Worm (Caenorhabditis elegans): ENCODE measurements around the gene taf-11.1.

The taf-11.1 gene

DNA sequence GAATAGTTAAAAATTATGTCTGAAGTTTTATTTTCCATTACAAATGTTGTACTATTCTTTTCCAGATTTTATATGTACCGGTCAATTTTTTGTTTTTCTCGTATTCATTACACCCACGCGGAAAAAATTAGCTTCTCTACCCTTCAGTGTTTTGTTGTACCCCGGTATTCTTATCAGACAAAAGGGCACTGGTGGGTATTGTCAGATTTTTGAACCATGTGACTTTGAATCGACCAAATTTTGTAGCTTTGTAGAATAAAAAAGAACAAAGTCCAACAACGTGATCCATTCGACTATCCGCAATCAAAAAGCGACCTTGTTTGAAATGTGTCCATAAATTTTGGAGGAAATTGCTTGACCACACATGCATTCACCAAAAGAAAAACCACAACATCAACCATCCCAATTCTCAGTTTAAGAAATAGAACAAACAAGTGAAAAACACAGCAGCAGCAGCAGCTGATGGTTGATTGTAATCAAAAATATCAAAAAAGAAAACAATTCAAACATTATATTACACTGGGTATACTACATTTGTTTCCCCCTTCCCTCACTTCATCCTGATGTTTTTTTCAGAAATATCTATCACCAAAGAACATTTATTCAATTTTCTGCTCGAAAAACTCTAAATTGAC, 10.4 kb upstream of the taf-11.1 start (continued):
- no peak for TF ChIP-seq zip-4 (GFP tag; optimal IDR thresholded peaks at IDR 0.05)

DNA sequence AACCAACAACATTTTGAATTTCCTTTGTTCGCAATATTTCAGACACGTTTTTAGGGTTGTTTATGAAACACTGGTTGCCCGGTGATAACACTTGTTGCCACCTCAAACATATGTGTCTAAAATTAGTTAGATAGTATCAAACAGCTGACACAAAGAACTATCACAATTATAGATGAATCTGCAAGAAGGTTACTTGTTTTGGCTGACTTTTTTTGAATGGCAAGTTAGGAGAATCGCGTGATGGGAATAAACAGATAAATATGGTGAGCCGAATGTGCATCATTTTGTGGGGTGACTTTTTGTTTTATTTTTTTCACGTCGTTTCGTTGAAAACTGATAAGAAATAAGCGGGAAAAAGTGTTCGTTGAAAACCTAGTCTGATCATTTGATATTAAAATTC, 9.8 kb upstream of the taf-11.1 start:
- no peak for TF ChIP-seq sox-4 (tag; optimal IDR thresholded peaks at IDR 0.05)
- TF ChIP-seq ceh-82 (tag; optimal IDR thresholded peaks at IDR 0.05), result no peak
- TF ChIP-seq nhr-19 (GFP tag; conservative IDR thresholded peaks at IDR 0.05), result peak; percentile 49
- TF ChIP-seq efl-1 (optimal IDR thresholded peaks at IDR 0.05), result no peak
- TF ChIP-seq efl-1 (GFP tag; optimal IDR thresholded peaks at IDR 0.05 in 1 of 2), result peak in 1 of 2 experiments; percentile 78
- no peak for TF ChIP-seq nhr-71 (tag; optimal IDR thresholded peaks at IDR 0.05)
- TF ChIP-seq snu-23 (GFP tag; optimal IDR thresholded peaks at IDR 0.05), result no peak
- TF ChIP-seq elt-2 (tag; optimal IDR thresholded peaks at IDR 0.05), result peak; percentile 74
- no peak for TF ChIP-seq blmp-1 (tag; optimal IDR thresholded peaks at IDR 0.05)
- peak; percentile 1 for TF ChIP-seq nhr-20 (tag; optimal IDR thresholded peaks at IDR 0.05)
- peak in 1 of 2 experiments; percentile 55 for TF ChIP-seq lin-35 (GFP tag; optimal IDR thresholded peaks at IDR 0.05)
- TF ChIP-seq mdl-1 (tag; optimal IDR thresholded peaks at IDR 0.05), result no peak
- TF ChIP-seq nhr-76 (tag; optimal IDR thresholded peaks at IDR 0.05), result no peak
- TF ChIP-seq nhr-90 (tag; optimal IDR thresholded peaks at IDR 0.05; ENCODE audit: poor library complexity), result no peak
- no peak for TF ChIP-seq sptf-1 (tag; optimal IDR thresholded peaks at IDR 0.05)
- no peak for TF ChIP-seq fkh-10 (GFP tag; optimal IDR thresholded peaks at IDR 0.05)
- no peak for TF ChIP-seq vab-15 (tag; optimal IDR thresholded peaks at IDR 0.05)
- no peak for TF ChIP-seq pax-3 (tag; optimal IDR thresholded peaks at IDR 0.05)
- no peak for TF ChIP-seq F16B12.6 (tag; optimal IDR thresholded peaks at IDR 0.05)
- no peak for TF ChIP-seq dsc-1 (tag; optimal IDR thresholded peaks at IDR 0.05)
- TF ChIP-seq mef-2 (tag; optimal IDR thresholded peaks at IDR 0.05), result no peak
- no peak for TF ChIP-seq lin-39 (tag; optimal IDR thresholded peaks at IDR 0.05)
- no peak for TF ChIP-seq tlp-1 (tag; optimal IDR thresholded peaks at IDR 0.05)
- no peak for TF ChIP-seq irx-1 (tag; optimal IDR thresholded peaks at IDR 0.05)

DNA sequence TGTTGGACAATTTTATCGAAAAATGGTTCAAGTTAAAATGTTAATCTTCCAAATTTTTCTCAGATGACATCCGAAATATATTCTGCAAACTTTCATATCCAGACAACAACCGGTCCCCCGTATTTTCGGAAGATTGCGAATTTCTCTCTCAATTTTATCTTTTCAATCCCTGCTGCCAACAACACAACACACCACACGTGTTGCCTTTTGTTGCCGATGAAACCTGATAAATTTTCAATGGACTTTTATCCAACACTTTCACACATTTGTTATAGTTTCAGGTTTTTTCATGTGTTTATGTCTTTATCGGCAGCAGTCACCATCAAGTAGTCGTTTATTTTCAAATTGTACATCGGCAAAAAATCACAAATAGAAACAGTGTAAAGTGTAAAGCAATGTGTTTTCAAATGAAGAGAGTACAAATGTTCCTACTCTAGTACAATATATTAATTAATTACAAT, 8.7 kb upstream of the taf-11.1 start:
- TF ChIP-seq ama-1 (optimal IDR thresholded peaks at IDR 0.05) (peak; percentile 89), aly-2 (tag; optimal IDR thresholded peaks at IDR 0.05) (no peak), nhr-47 (tag; optimal IDR thresholded peaks at IDR 0.05) (no peak), hlh-4 (tag; optimal IDR thresholded peaks at IDR 0.05) (no peak), aha-1 (tag; optimal IDR thresholded peaks at IDR 0.05) (no peak), snu-23 (GFP tag; optimal IDR thresholded peaks at IDR 0.05) (no peak), nhr-71 (tag; optimal IDR thresholded peaks at IDR 0.05) (no peak), pag-3 (tag; optimal IDR thresholded peaks at IDR 0.05; ENCODE audit: borderline replicate concordance, insufficient read depth) (no peak), nhr-12 (tag; optimal IDR thresholded peaks at IDR 0.05) (no peak), nhr-19 (GFP tag; conservative IDR thresholded peaks at IDR 0.05) (0 out of 2 replicates have a peak, but pooled peaks have one; percentile 10), C04F5.9 (tag; optimal IDR thresholded peaks at IDR 0.05) (no peak), blmp-1 (tag; optimal IDR thresholded peaks at IDR 0.05) (peak; percentile 56), jun-1 (tag; optimal IDR thresholded peaks at IDR 0.05) (no peak), ets-5 (GFP tag; IDR thresholded peaks at IDR 0.05) (no peak), snpc-4 (tag; optimal IDR thresholded peaks at IDR 0.05) (no peak), nhr-76 (tag; optimal IDR thresholded peaks at IDR 0.05) (no peak), dsc-1 (tag; optimal IDR thresholded peaks at IDR 0.05) (no peak), sptf-1 (tag; optimal IDR thresholded peaks at IDR 0.05) (no peak), mef-2 (tag; optimal IDR thresholded peaks at IDR 0.05) (no peak), zag-1 (tag; optimal IDR thresholded peaks at IDR 0.05) (no peak), ceh-82 (tag; optimal IDR thresholded peaks at IDR 0.05) (no peak), nhr-85 (tag) (no peak), efl-3 (GFP tag; optimal IDR thresholded peaks at IDR 0.05) (no peak), nhr-11 (tag; optimal IDR thresholded peaks at IDR 0.05) (no peak), nhr-84 (tag; optimal IDR thresholded peaks at IDR 0.05) (no peak), sox-4 (tag; optimal IDR thresholded peaks at IDR 0.05) (no peak), tlp-1 (tag; optimal IDR thresholded peaks at IDR 0.05) (no peak), unc-98 (GFP tag; IDR thresholded peaks at IDR 0.05) (no peak), nhr-237 (tag; optimal IDR thresholded peaks at IDR 0.05) (no peak), efl-1 (optimal IDR thresholded peaks at IDR 0.05) (no peak), efl-1 (GFP tag; optimal IDR thresholded peaks at IDR 0.05 in 1 of 2) (no peak), lin-35 (GFP tag; optimal IDR thresholded peaks at IDR 0.05) (peak in 1 of 2 experiments; percentile 49), ceh-8 (GFP tag; optimal IDR thresholded peaks at IDR 0.05) (no peak), ces-1 (GFP tag; optimal IDR thresholded peaks at IDR 0.05) (no peak), nhr-28 (tag; optimal IDR thresholded peaks at IDR 0.05) (no peak), alr-1 (tag; optimal IDR thresholded peaks at IDR 0.05; ENCODE audit: borderline replicate concordance) (no peak), sup-37 (GFP tag; optimal IDR thresholded peaks at IDR 0.05) (no peak)

Measured in whole organism, L1 larva.